Worm (Caenorhabditis elegans) whole organism, L4 larva: ENCODE measurements around the gene W10C4.1.

Experiments
- ces-1 ChIP-seq: fragments of 150-350 bp; sonication (generic microtip); optimal IDR thresholded peaks from 4 replicates; lab custom pipeline; 2014; ENCODE audit warnings: missing biosample characterization, missing genetic modification reagents, missing genetic modification characterization
- unc-130 ChIP-seq: sonication (generic microtip); optimal IDR thresholded peaks from 2 replicates; lab custom pipeline; 2016; ENCODE audit warnings: missing genetic modification reagents, missing genetic modification characterization, missing compliant biosample characterization

DNA sequence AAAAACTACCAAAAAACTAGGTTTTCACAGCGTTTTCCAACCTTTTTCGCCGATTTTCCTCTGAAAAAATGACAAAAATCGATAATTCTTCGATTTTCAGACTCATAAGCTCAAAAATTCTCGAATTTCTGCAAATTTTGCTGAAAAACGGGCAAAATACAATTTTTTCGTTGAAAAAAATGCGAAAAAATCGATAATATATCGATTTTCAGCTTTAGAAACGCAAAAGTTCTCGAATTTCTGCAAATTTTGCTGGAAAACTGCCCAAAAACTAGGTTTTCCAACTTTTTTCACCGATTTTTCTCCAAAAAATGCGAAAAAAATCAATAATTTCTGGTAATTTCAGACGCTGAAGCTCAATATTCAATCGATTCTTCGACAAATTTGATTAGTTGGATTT lies 44.5 kb upstream of the W10C4.1 start:
- TF ChIP-seq unc-130 (GFP tag; lab: Kevin White, UChicago) (no peak), ces-1 (GFP tag; lab: Kevin White, UChicago) (no peak)
